Worm (Caenorhabditis elegans) whole organism, L4 larva: ENCODE data around the gene T07D4.2.

Source experiments
- ceh-82 ChIP-seq: sonication (generic microtip); optimal IDR thresholded peaks from 2 replicates; lab custom pipeline; 2017; ENCODE audit warnings: missing biosample characterization, missing genetic modification characterization
- dmd-6 ChIP-seq: fragments of 200-800 bp; sonication (Bioruptor generic); IDR thresholded peaks from 2 replicates; pipeline ENCODE4 v1.3.6; 2022; ENCODE audit warnings: missing genetic modification reagents, missing genetic modification characterization, missing compliant biosample characterization
- dpl-1 ChIP-seq: fragments of 150-350 bp; optimal IDR thresholded peaks from 2 replicates; lab custom pipeline; 2014; ENCODE audit warnings: missing biosample characterization, missing genetic modification reagents, missing genetic modification characterization
- hlh-30 ChIP-seq: sonication (generic microtip); optimal IDR thresholded peaks from 2 replicates; lab custom pipeline; 2017; ENCODE audit warnings: antibody characterized with exemption, mild to moderate bottlenecking, missing genetic modification characterization, missing compliant biosample characterization; ENCODE audit not compliant: insufficient read depth
- lin-15B ChIP-seq: fragments of 150-350 bp; sonication (generic microtip); optimal IDR thresholded peaks from 3 replicates; lab custom pipeline; 2014; ENCODE audit warnings: missing biosample characterization, missing genetic modification characterization
- lin-39 ChIP-seq: fragments of 150-350 bp; optimal IDR thresholded peaks from 2 replicates; lab custom pipeline; 2014; ENCODE audit warnings: missing biosample characterization, missing genetic modification reagents, missing genetic modification characterization
- mdl-1 ChIP-seq, 2 experiments: fragments of 150-350 bp in 1 of 2; sonication (generic microtip) in 1 of 2; optimal IDR thresholded peaks; 2 replicates each; lab custom pipeline; 2014 to 2017; ENCODE audit warnings: missing biosample characterization in 2 of 2, missing genetic modification characterization in 2 of 2
- mdt-29 ChIP-seq: fragments of 200-800 bp; sonication (Bioruptor generic); IDR thresholded peaks from 2 replicates; pipeline ENCODE4 v1.3.6; 2022; ENCODE audit warnings: missing genetic modification reagents, missing genetic modification characterization, missing compliant biosample characterization
- nhr-76 ChIP-seq: fragments of 150-350 bp; optimal IDR thresholded peaks from 2 replicates; lab custom pipeline; 2014; ENCODE audit warnings: missing biosample characterization, missing genetic modification characterization
- tag-97 ChIP-seq: fragments of 200-800 bp; sonication (Bioruptor generic); IDR thresholded peaks from 2 replicates; pipeline ENCODE4 v1.3.6; 2022; ENCODE audit warnings: missing genetic modification characterization, missing compliant biosample characterization
- unc-39 ChIP-seq: sonication (generic microtip); optimal IDR thresholded peaks from 2 replicates; lab custom pipeline; 2017; ENCODE audit warnings: missing biosample characterization, missing genetic modification characterization
- unc-62 ChIP-seq, 3 experiments: fragments of 150-350 bp in 1 of 3; sonication (generic microtip); optimal IDR thresholded peaks in 2 of 3; peaks in 1 of 3; 1 replicate in 1 of 3; 2 replicates in 2 of 3; lab custom pipeline; 2014 to 2017; ENCODE audit warnings: missing biosample characterization in 3 of 3, missing genetic modification characterization in 3 of 3, missing genetic modification reagents in 3 of 3, missing genotype in 1 of 3

DNA sequence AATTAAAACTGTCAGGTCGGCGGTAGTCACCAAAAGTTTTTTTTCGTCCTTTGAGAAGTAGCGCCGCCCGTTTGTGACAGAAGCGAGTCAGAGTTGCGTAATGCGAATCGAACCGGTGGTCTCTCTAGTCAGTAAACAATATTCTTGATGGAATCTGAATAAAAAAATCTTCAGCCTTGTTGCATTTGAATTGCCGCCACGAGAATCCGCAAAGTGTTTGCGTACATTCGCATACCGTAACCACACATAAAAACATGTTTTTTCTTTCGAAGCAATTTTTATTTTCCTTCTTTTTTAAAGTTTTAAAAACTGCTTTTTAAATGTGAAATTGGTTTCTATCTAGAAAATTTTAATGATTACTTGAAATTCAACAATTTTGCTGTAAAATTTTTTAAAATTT is 17.3 kb upstream of the T07D4.2 start:
- TF ChIP-seq mdl-1 (tag; optimal IDR thresholded peaks at IDR 0.05; lab: Kevin White, UChicago) (no peak), dmd-6 (GFP tag; lab: Robert Waterston, UW) (no peak), tag-97 (GFP tag; lab: Robert Waterston, UW) (no peak), hlh-30 (tag; lab: Kevin White, UChicago) (no peak), unc-62 (GFP tag; optimal IDR thresholded peaks at IDR 0.05 in 1 of 2; lab: Kevin White, UChicago) (no peak), unc-62 (tag; optimal IDR thresholded peaks at IDR 0.05; lab: Kevin White, UChicago) (no peak), unc-39 (no peak), lin-15B (tag; lab: Kevin White, UChicago) (no peak), ceh-82 (no peak), mdt-29 (GFP tag; lab: Robert Waterston, UW) (no peak), dpl-1 (GFP tag; lab: Kevin White, UChicago) (peak; percentile 17), nhr-76 (tag; lab: Kevin White, UChicago) (no peak), lin-39 (tag; lab: Kevin White, UChicago) (no peak)
